Worm (Caenorhabditis elegans) whole organism, L3 larva: Measurements from ENCODE around the gene C49F5.13.

Experiments
- ZK546.5 ChIP-seq: sonication (generic microtip); optimal IDR thresholded peaks from 2 replicates; lab custom pipeline; 2017; ENCODE audit warnings: missing biosample characterization, missing genetic modification characterization
- aly-2 ChIP-seq: fragments of 150-350 bp; optimal IDR thresholded peaks from 2 replicates; lab custom pipeline; 2014; ENCODE audit warnings: missing biosample characterization, missing genetic modification characterization
- ceh-82 ChIP-seq: fragments of 150-350 bp; optimal IDR thresholded peaks from 2 replicates; lab custom pipeline; 2014; ENCODE audit warnings: missing biosample characterization, missing genetic modification characterization
- lin-15B ChIP-seq: fragments of 150-350 bp; optimal IDR thresholded peaks from 2 replicates; lab custom pipeline; 2014; ENCODE audit warnings: missing biosample characterization, missing genetic modification characterization
- nhr-237 ChIP-seq: fragments of 150-350 bp; optimal IDR thresholded peaks from 2 replicates; lab custom pipeline; 2014; ENCODE audit warnings: missing biosample characterization, missing genetic modification characterization
- snpc-4 ChIP-seq: fragments of 150-350 bp; optimal IDR thresholded peaks from 2 replicates; lab custom pipeline; 2014; ENCODE audit warnings: missing biosample characterization, missing genetic modification characterization
- zag-1 ChIP-seq: fragments of 150-350 bp; optimal IDR thresholded peaks from 2 replicates; lab custom pipeline; 2014; ENCODE audit warnings: missing biosample characterization, missing genetic modification characterization
- ztf-11 ChIP-seq: fragments of 150-350 bp; optimal IDR thresholded peaks from 2 replicates; lab custom pipeline; 2014; ENCODE audit warnings: missing biosample characterization, missing genetic modification characterization

- TF ChIP-seq lin-15B (no peak), ceh-82 (tag; lab: Kevin White, UChicago) (no peak), nhr-237 (no peak), ztf-11 (tag; lab: Kevin White, UChicago) (no peak), zag-1 (no peak), ZK546.5 (tag; lab: Kevin White, UChicago) (no peak), snpc-4 (no peak), aly-2 (tag; lab: Kevin White, UChicago) (no peak)
Measured at ce11 chrX:11959838-11960237, 1.4 kb upstream of the C49F5.13 start, which contains the start of gene C49F5.8.
